Fruit fly (Drosophila melanogaster) whole organism, embryonic: ENCODE measurements around the gene CG12661.

ENCODE experiments used
- Ada2b ChIP-seq: fragments of 200-800 bp; sonication (Bioruptor generic); IDR thresholded peaks from 2 replicates; pipeline ENCODE4 v1.3.6; 2022; ENCODE audit warnings: missing biosample characterization, missing genetic modification characterization
- Adf1 ChIP-seq: fragments of 200-800 bp; sonication (Bioruptor generic); IDR thresholded peaks from 2 replicates; pipeline ENCODE4 v1.3.6; 2022; ENCODE audit warnings: missing biosample characterization, missing genetic modification characterization
- Atf-2 ChIP-seq: fragments of 200-800 bp; sonication (Bioruptor generic); optimal IDR thresholded peaks from 2 replicates; lab custom pipeline; 2016; ENCODE audit warnings: missing biosample characterization, missing genetic modification characterization
- Atf6 ChIP-seq: fragments of 200-800 bp; sonication (Bioruptor generic); IDR thresholded peaks from 2 replicates; pipeline ENCODE4 v1.3.6; 2022; ENCODE audit warnings: missing biosample characterization, missing genetic modification characterization
- Awh ChIP-seq: fragments of 200-800 bp; sonication (Bioruptor generic); IDR thresholded peaks from 2 replicates; pipeline ENCODE4, ENCODE4 v1.3.6; 2022; ENCODE audit warnings: missing biosample characterization, missing genetic modification characterization
- Bteb2 ChIP-seq: fragments of 200-800 bp; sonication (Bioruptor generic); optimal IDR thresholded peaks from 2 replicates; lab custom pipeline; 2016; ENCODE audit warnings: missing biosample characterization, missing genetic modification characterization
- CG10462 ChIP-seq: fragments of 200-800 bp; sonication (Bioruptor generic); optimal IDR thresholded peaks from 2 replicates; lab custom pipeline; 2016; ENCODE audit warnings: missing biosample characterization, missing genetic modification characterization
- CG11456 ChIP-seq: fragments of 200-800 bp; sonication (Bioruptor generic); IDR thresholded peaks from 3 replicates; pipeline ENCODE4 v1.3.6; 2022; ENCODE audit warnings: missing biosample characterization, missing genetic modification characterization
- CG11695 ChIP-seq: fragments of 200-800 bp; sonication (Bioruptor generic); IDR thresholded peaks from 3 replicates; pipeline ENCODE4 v1.3.6; 2022; ENCODE audit warnings: missing biosample characterization, missing genetic modification characterization
- CG12236 ChIP-seq: fragments of 200-800 bp; sonication (Bioruptor generic); optimal IDR thresholded peaks from 2 replicates; lab custom pipeline; 2016; ENCODE audit warnings: missing biosample characterization, missing genetic modification characterization
- CG14710 ChIP-seq: fragments of 200-800 bp; sonication (Bioruptor generic); optimal IDR thresholded peaks from 3 replicates; lab custom pipeline; 2019; ENCODE audit warnings: missing biosample characterization, mild to moderate bottlenecking, missing genetic modification characterization, moderate library complexity
- CG17361 ChIP-seq: fragments of 200-800 bp; sonication (Bioruptor generic); IDR thresholded peaks from 3 replicates; pipeline ENCODE4 v1.3.6; 2022; ENCODE audit warnings: missing biosample characterization, missing genetic modification characterization
- CG18262 ChIP-seq: fragments of 200-800 bp; optimal IDR thresholded peaks from 3 replicates; lab custom pipeline; 2019; ENCODE audit warnings: missing biosample characterization, mild to moderate bottlenecking, missing genetic modification characterization, moderate library complexity
- CG2199 ChIP-seq: fragments of 200-800 bp; sonication (Bioruptor generic); IDR thresholded peaks from 3 replicates; pipeline ENCODE4 v1.3.6; 2022; ENCODE audit warnings: missing biosample characterization, missing genetic modification characterization
- CG2202 ChIP-seq: fragments of 200-800 bp; sonication (Bioruptor generic); optimal IDR thresholded peaks from 2 replicates; lab custom pipeline; 2018; ENCODE audit warnings: missing biosample characterization, mild to moderate bottlenecking, missing genetic modification characterization
- CG30403 ChIP-seq: fragments of 200-800 bp; sonication (Bioruptor generic); optimal IDR thresholded peaks from 3 replicates; lab custom pipeline; 2016; ENCODE audit warnings: missing biosample characterization, missing genetic modification characterization
- CG32767 ChIP-seq: fragments of 200-800 bp; sonication (Bioruptor generic); IDR thresholded peaks from 2 replicates; pipeline ENCODE4 v1.3.6; 2022; ENCODE audit warnings: missing biosample characterization, missing genetic modification characterization
- CG8478 ChIP-seq: fragments of >200 bp; optimal IDR thresholded peaks from 2 replicates; lab custom pipeline; 2018
- CG8765 ChIP-seq: fragments of 200-800 bp; sonication (Bioruptor generic); IDR thresholded peaks from 2 replicates; pipeline ENCODE4 v1.3.6; 2022; ENCODE audit warnings: missing biosample characterization, missing genetic modification characterization
- CG9797 ChIP-seq: fragments of 200-800 bp; sonication (Bioruptor generic); optimal IDR thresholded peaks from 3 replicates; lab custom pipeline; 2018; ENCODE audit warnings: missing biosample characterization, mild to moderate bottlenecking, missing genetic modification characterization
- CG9817 ChIP-seq: fragments of 200-800 bp; sonication (Bioruptor generic); optimal IDR thresholded peaks from 2 replicates; lab custom pipeline; 2018; ENCODE audit warnings: missing biosample characterization, mild to moderate bottlenecking, missing genetic modification characterization, moderate library complexity
- Dip3 ChIP-seq: fragments of 200-800 bp; sonication (Bioruptor generic); optimal IDR thresholded peaks from 3 replicates; lab custom pipeline; 2016; ENCODE audit warnings: missing biosample characterization, missing genetic modification characterization
- Dll ChIP-seq: fragments of 200-800 bp; sonication (Bioruptor generic); IDR thresholded peaks from 4 replicates; pipeline ENCODE4 v1.3.6; 2022; ENCODE audit warnings: missing biosample characterization, missing genetic modification characterization; ENCODE audit not compliant: partially characterized antibody
- Hsf ChIP-seq: fragments of 200-800 bp; sonication (Bioruptor generic); optimal IDR thresholded peaks from 3 replicates; lab custom pipeline; 2016; ENCODE audit warnings: missing biosample characterization, missing genetic modification characterization
- Jarid2 ChIP-seq: fragments of 200-800 bp; sonication (Bioruptor generic); optimal IDR thresholded peaks from 3 replicates; lab custom pipeline; 2017; ENCODE audit warnings: mild to moderate bottlenecking, missing biosample characterization, missing genetic modification reagents, missing genetic modification characterization
- MBD-R2 ChIP-seq: fragments of 200-800 bp; sonication (Bioruptor generic); IDR thresholded peaks from 2 replicates; pipeline ENCODE4 v1.3.6; 2022; ENCODE audit warnings: missing biosample characterization, missing genetic modification characterization
- Myb ChIP-seq: fragments of 200-800 bp; sonication (Bioruptor generic); optimal IDR thresholded peaks from 2 replicates; lab custom pipeline; 2016; ENCODE audit warnings: missing biosample characterization, missing genetic modification characterization
- Neu2 ChIP-seq: fragments of 200-800 bp; sonication (Bioruptor generic); optimal IDR thresholded peaks from 3 replicates; lab custom pipeline; 2016; ENCODE audit warnings: missing biosample characterization, missing genetic modification characterization, borderline replicate concordance
- Oaz ChIP-seq: fragments of 200-800 bp; sonication (Bioruptor generic); IDR thresholded peaks from 2 replicates; pipeline ENCODE4 v1.3.6; 2022; ENCODE audit warnings: missing biosample characterization, missing genetic modification characterization
- Sox100B ChIP-seq: fragments of 200-800 bp; sonication (Bioruptor generic); optimal IDR thresholded peaks from 3 replicates; lab custom pipeline; 2018; ENCODE audit warnings: missing biosample characterization, mild to moderate bottlenecking, missing genetic modification characterization
- Usf ChIP-seq: fragments of 200-800 bp; sonication (Bioruptor generic); optimal IDR thresholded peaks from 2 replicates; lab custom pipeline; 2017; ENCODE audit warnings: missing genotype, missing biosample characterization, missing genetic modification characterization
- ac ChIP-seq: fragments of 200-800 bp; sonication (Bioruptor generic); optimal IDR thresholded peaks from 3 replicates; lab custom pipeline; 2017; ENCODE audit warnings: missing biosample characterization, mild to moderate bottlenecking, missing genetic modification characterization
- chm ChIP-seq: fragments of 200-800 bp; sonication (Bioruptor generic); IDR thresholded peaks from 2 replicates; pipeline ENCODE4 v1.3.6; 2022; ENCODE audit warnings: missing biosample characterization, missing genetic modification characterization
- dimm ChIP-seq: fragments of 200-800 bp; sonication (Bioruptor generic); IDR thresholded peaks from 2 replicates; pipeline ENCODE4 v1.3.6; 2022; ENCODE audit warnings: missing biosample characterization, missing genetic modification characterization
- dm ChIP-seq: fragments of 200-800 bp; sonication (Bioruptor generic); optimal IDR thresholded peaks from 3 replicates; lab custom pipeline; 2016; ENCODE audit warnings: missing biosample characterization, missing genetic modification characterization
- h ChIP-seq: fragments of >200 bp; optimal IDR thresholded peaks from 2 replicates; lab custom pipeline; 2017
- ind ChIP-seq: fragments of 200-800 bp; sonication (Bioruptor generic); optimal IDR thresholded peaks from 3 replicates; lab custom pipeline; 2016; ENCODE audit warnings: missing biosample characterization, missing genetic modification characterization
- lilli ChIP-seq: fragments of 200-800 bp; sonication (Bioruptor generic); optimal IDR thresholded peaks from 3 replicates; lab custom pipeline; 2016; ENCODE audit warnings: missing biosample characterization, missing genetic modification characterization
- mld ChIP-seq: fragments of 200-800 bp; sonication (Bioruptor generic); IDR thresholded peaks from 3 replicates; pipeline ENCODE4 v1.3.6; 2022; ENCODE audit warnings: missing biosample characterization, missing genetic modification characterization; ENCODE audit not compliant: partially characterized antibody
- onecut ChIP-seq: fragments of 200-800 bp; sonication (Bioruptor generic); IDR thresholded peaks from 2 replicates; pipeline ENCODE4 v1.3.6; 2022; ENCODE audit warnings: missing biosample characterization, missing genetic modification characterization
- pb ChIP-seq: fragments of 200-800 bp; sonication (Bioruptor generic); optimal IDR thresholded peaks from 3 replicates; lab custom pipeline; 2016; ENCODE audit warnings: missing biosample characterization, missing genetic modification characterization
- peb ChIP-seq: fragments of 200-800 bp; sonication (Bioruptor generic); IDR thresholded peaks from 2 replicates; pipeline ENCODE4 v1.3.6; 2022; ENCODE audit warnings: missing biosample characterization, missing genetic modification characterization
- pita ChIP-seq: fragments of 200-800 bp; sonication (Bioruptor generic); optimal IDR thresholded peaks from 2 replicates; lab custom pipeline; 2017; ENCODE audit warnings: missing biosample characterization, mild to moderate bottlenecking, missing genetic modification characterization
- psq ChIP-seq: fragments of 200-800 bp; sonication (Bioruptor generic); optimal IDR thresholded peaks from 2 replicates; lab custom pipeline; 2017; ENCODE audit warnings: missing biosample characterization, missing genetic modification characterization
- pum ChIP-seq: fragments of 200-800 bp; sonication (Bioruptor generic); optimal IDR thresholded peaks from 2 replicates; lab custom pipeline; 2016; ENCODE audit warnings: missing biosample characterization, missing genetic modification characterization
- sc ChIP-seq, 3 experiments: fragments of >200 bp in 2 of 3; fragments of 200-800 bp in 1 of 3; sonication (Bioruptor generic) in 1 of 3; optimal IDR thresholded peaks; 2 replicates in 2 of 3; 3 replicates in 1 of 3; lab custom pipeline; 2017; ENCODE audit warnings: mild to moderate bottlenecking in 1 of 3, missing biosample characterization in 1 of 3, missing genetic modification characterization in 1 of 3, missing genetic modification reagents in 1 of 3
- sob ChIP-seq: fragments of 200-800 bp; sonication (Bioruptor generic); IDR thresholded peaks from 2 replicates; pipeline ENCODE4 v1.3.6; 2022; ENCODE audit warnings: missing biosample characterization, missing genetic modification characterization
- sug ChIP-seq: fragments of 200-800 bp; optimal IDR thresholded peaks from 2 replicates; lab custom pipeline; 2019; ENCODE audit warnings: missing biosample characterization, mild to moderate bottlenecking, missing genetic modification characterization, moderate library complexity
- unpg ChIP-seq: fragments of 200-800 bp; sonication (Bioruptor generic); optimal IDR thresholded peaks from 3 replicates; lab custom pipeline; 2018; ENCODE audit warnings: missing biosample characterization, mild to moderate bottlenecking, missing genetic modification characterization, moderate library complexity
- wdn ChIP-seq: fragments of 200-800 bp; sonication (Bioruptor generic); IDR thresholded peaks from 2 replicates; pipeline ENCODE4 v1.3.6; 2022; ENCODE audit warnings: missing biosample characterization, missing genetic modification characterization
- zfh2 ChIP-seq: fragments of 200-800 bp; sonication (Bioruptor generic); optimal IDR thresholded peaks from 2 replicates; lab custom pipeline; 2016; ENCODE audit warnings: missing biosample characterization, missing genetic modification characterization

Gene CG12661

DNA sequence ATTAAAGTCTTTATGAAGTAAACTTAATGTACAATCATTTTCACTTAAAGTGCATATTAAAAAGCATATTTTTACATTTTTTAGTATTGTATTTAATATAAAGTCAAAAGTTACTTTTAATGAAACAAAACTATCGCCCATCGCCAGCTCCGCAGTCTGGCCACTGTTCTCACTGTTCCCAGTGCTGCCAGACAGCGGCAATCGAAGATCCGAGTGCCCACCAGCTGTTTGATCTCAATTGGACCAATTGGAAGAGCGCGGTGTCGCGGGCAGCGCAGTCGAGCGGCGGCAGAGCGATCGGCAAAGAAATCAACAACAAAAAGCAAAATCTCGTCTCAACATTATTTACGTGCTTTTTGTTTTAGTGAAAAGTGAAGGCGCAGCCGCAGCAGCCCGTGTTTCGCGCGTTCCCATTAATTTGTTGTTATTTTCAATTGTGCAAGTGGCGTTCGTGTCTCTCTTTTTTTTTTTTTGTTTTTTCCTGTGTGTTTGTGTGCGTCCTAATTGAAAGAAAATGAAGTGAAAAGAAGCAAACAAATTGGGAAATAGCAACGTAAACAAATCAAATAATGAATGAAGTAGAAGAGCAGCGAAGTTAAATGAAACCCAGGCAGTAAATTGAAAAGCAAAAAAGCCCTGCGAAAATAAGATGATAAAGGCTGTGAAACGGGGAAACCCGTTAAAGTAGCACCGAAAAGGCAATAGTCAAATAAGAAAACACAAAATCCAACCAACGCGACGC is 16.5 kb downstream of the CG12661 start, which contains the start of gene rdgA (continued):
- TF ChIP-seq Bteb2 (GFP tag; lab: Kevin White, UChicago) (no peak), Sox100B (no peak), Atf-2 (GFP tag; lab: Kevin White, UChicago) (no peak), sc (optimal IDR thresholded peaks at IDR 0.05; lab: Kevin White, UChicago) (no peak), sc (GFP tag; optimal IDR thresholded peaks at IDR 0.05; lab: Kevin White, UChicago) (no peak), Awh (GFP tag; lab: Robert Waterston, UW) (no peak), ind (peak; percentile 27), Jarid2 (GFP tag; lab: Kevin White, UChicago) (no peak), CG2199 (no peak), Dll (GFP tag; lab: Robert Waterston, UW) (peak; percentile 35), Myb (GFP tag; lab: Kevin White, UChicago) (no peak), CG11456 (GFP tag; lab: Robert Waterston, UW) (no peak; the same call in 2 of the 3 replicates), CG8478 (lab: Kevin White, UChicago) (no peak), psq (no peak), h (lab: Kevin White, UChicago) (no peak), MBD-R2 (GFP tag; lab: Robert Waterston, UW) (peak; percentile 60), unpg (GFP tag; lab: Kevin White, UChicago) (no peak), onecut (no peak), CG32767 (GFP tag; lab: Robert Waterston, UW) (no peak), dimm (GFP tag; lab: Robert Waterston, UW) (no peak), Dip3 (GFP tag; lab: Kevin White, UChicago) (peak; percentile 10), dm (GFP tag; lab: Kevin White, UChicago) (no peak), peb (GFP tag; lab: Robert Waterston, UW) (no peak), mld (GFP tag; lab: Robert Waterston, UW) (no peak), CG8765 (GFP tag; lab: Robert Waterston, UW) (no peak), pita (GFP tag; lab: Kevin White, UChicago) (no peak), lilli (peak; percentile 36), CG10462 (GFP tag; lab: Kevin White, UChicago) (no peak), zfh2 (GFP tag; lab: Kevin White, UChicago) (peak; percentile 54), CG30403 (GFP tag; lab: Kevin White, UChicago) (peak; percentile 40), CG17361 (GFP tag; lab: Robert Waterston, UW) (no peak), Hsf (GFP tag; lab: Kevin White, UChicago) (no peak), Ada2b (GFP tag; lab: Robert Waterston, UW) (peak; percentile 34; the same call in 1 of the 2 replicates), pb (GFP tag; lab: Kevin White, UChicago) (no peak), wdn (GFP tag; lab: Robert Waterston, UW) (0 out of 2 replicates have a peak, but pooled peaks have one; percentile 33), CG18262 (tag; lab: Kevin White, UChicago) (no peak), Adf1 (GFP tag; lab: Robert Waterston, UW) (peak; percentile 93), CG11695 (GFP tag; lab: Robert Waterston, UW) (no peak), CG12236 (GFP tag; lab: Kevin White, UChicago) (no peak), Neu2 (GFP tag; lab: Kevin White, UChicago) (no peak), ac (GFP tag; lab: Kevin White, UChicago) (no peak), CG9797 (GFP tag; lab: Kevin White, UChicago) (no peak), Usf (GFP tag; lab: Kevin White, UChicago) (no peak), CG2202 (tag; lab: Kevin White, UChicago) (no peak), CG14710 (no peak), sug (tag; lab: Kevin White, UChicago) (peak; percentile 43), chm (GFP tag; lab: Robert Waterston, UW) (no peak; the same call in 1 of the 2 replicates), Atf6 (GFP tag; lab: Robert Waterston, UW) (peak; percentile 28; the same call in 1 of the 2 replicates), pum (GFP tag; lab: Kevin White, UChicago) (no peak), Oaz (GFP tag; lab: Robert Waterston, UW) (no peak), sob (GFP tag; lab: Robert Waterston, UW) (peak; percentile 63), CG9817 (peak; percentile 23)
